Worm (Caenorhabditis elegans): ENCODE data around the gene C33C12.1.

DNA sequence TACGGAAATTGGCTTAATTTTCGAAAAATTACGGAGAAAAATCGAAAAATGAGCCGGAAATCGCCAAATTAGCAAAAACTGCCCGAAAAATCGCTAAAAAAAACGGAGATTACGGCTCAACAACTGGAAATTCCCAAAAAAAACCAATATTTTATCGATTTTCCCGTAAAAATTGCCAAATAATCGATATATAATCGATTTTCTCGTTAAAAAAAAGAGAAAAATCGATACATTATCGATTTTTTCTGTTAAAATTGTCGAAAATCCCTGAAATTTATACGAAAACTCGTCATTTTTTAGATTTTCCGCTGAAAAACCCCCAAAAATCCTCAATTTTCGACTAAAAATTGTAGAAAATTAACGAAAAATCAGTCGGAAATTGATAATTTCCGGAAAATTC lies 38.3 kb downstream of the C33C12.1 start:
- no peak for TF ChIP-seq dao-5 (tag; optimal IDR thresholded peaks at IDR 0.05)
- no peak for TF ChIP-seq him-1 (tag; optimal IDR thresholded peaks at IDR 0.05)
- no peak for TF ChIP-seq W03F9.2 (tag; optimal IDR thresholded peaks at IDR 0.05)

Measured in whole organism, L4/young adult.